Fruit fly (Drosophila melanogaster): Measurements from ENCODE around the gene CG3740.

DNA sequence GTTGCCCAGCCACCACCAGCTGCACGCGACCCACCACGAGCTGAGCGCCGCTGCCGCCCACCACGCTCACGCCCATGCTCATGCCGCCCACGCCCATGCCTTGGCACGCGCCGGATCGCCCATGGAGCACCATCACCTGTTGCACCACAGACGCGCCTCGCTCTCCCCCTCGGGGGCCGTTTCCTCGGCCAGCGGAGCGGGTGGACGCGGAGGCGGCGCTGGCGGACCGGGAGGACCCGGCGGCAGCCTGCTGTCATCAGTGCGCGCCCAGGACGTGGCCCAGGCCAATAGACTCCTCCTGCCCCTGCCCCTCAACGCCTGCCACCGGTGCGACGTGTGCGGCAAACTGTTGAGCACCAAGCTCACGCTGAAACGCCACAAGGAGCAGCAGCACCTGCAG, 21.2 kb downstream of the CG3740 start:
- TF ChIP-seq CG6163 (GFP tag; IDR thresholded peaks at IDR 0.05) = no peak
- TF ChIP-seq fd59A (GFP tag; optimal IDR thresholded peaks at IDR 0.05) = no peak
- no peak for TF ChIP-seq Lpt (GFP tag; optimal IDR thresholded peaks at IDR 0.05)
- TF ChIP-seq Eip75B (GFP tag; optimal IDR thresholded peaks at IDR 0.05) = no peak
- no peak for TF ChIP-seq CG11902 (GFP tag; optimal IDR thresholded peaks at IDR 0.05)
- no peak for TF ChIP-seq CG16779 (tag; optimal IDR thresholded peaks at IDR 0.05)
- TF ChIP-seq Sox14 (GFP tag; optimal IDR thresholded peaks at IDR 0.05) = no peak
- no peak for TF ChIP-seq topi (GFP tag; optimal IDR thresholded peaks at IDR 0.05)
